Fruit fly (Drosophila melanogaster) whole organism, embryonic: Measurements from ENCODE around the gene Tim17a1.
A peak's percentile ranks its signal among the peaks of the same experiment; 100 is the strongest.

Experiments used
- BtbVII ChIP-seq: fragments of 200-800 bp; sonication (Bioruptor generic); optimal IDR thresholded peaks from 3 replicates; lab custom pipeline; 2017; ENCODE audit warnings: missing biosample characterization, mild to moderate bottlenecking, missing genetic modification characterization
- CG10209 ChIP-seq: fragments of 200-800 bp; sonication (Bioruptor generic); optimal IDR thresholded peaks from 3 replicates; lab custom pipeline; 2017; ENCODE audit warnings: missing biosample characterization, mild to moderate bottlenecking, missing genetic modification characterization, missing genetic modification reagents
- CG10565 ChIP-seq: fragments of 200-800 bp; sonication (Bioruptor generic); optimal IDR thresholded peaks from 3 replicates; lab custom pipeline; 2016; ENCODE audit warnings: missing biosample characterization, mild to moderate bottlenecking, missing genetic modification characterization
- CG12104 ChIP-seq: fragments of 200-800 bp; sonication (Bioruptor generic); optimal IDR thresholded peaks from 3 replicates; lab custom pipeline; 2016; ENCODE audit warnings: missing biosample characterization, missing genetic modification characterization
- CG12299 ChIP-seq: fragments of 200-800 bp; sonication (Bioruptor generic); optimal IDR thresholded peaks from 2 replicates; lab custom pipeline; 2018; ENCODE audit warnings: missing biosample characterization, mild to moderate bottlenecking, missing genetic modification characterization
- CG15479 ChIP-seq: fragments of 200-800 bp; sonication (Bioruptor generic); optimal IDR thresholded peaks from 3 replicates; lab custom pipeline; 2019; ENCODE audit warnings: missing biosample characterization, mild to moderate bottlenecking, missing genetic modification characterization, moderate library complexity
- CG1602 ChIP-seq: fragments of 200-800 bp; sonication (Bioruptor generic); optimal IDR thresholded peaks from 3 replicates; lab custom pipeline; 2016; ENCODE audit warnings: missing biosample characterization, missing genetic modification characterization
- CG17829 ChIP-seq: fragments of 200-800 bp; optimal IDR thresholded peaks from 2 replicates; lab custom pipeline; 2019; ENCODE audit warnings: missing biosample characterization, mild to moderate bottlenecking, missing genetic modification characterization, moderate library complexity
- CG1792 ChIP-seq: fragments of 200-800 bp; sonication (Bioruptor generic); optimal IDR thresholded peaks from 2 replicates; lab custom pipeline; 2016; ENCODE audit warnings: missing biosample characterization, missing genetic modification characterization
- CG30020 ChIP-seq: fragments of 200-800 bp; optimal IDR thresholded peaks from 2 replicates; lab custom pipeline; 2019; ENCODE audit warnings: missing biosample characterization, mild to moderate bottlenecking, missing genetic modification characterization, moderate library complexity
- CG33557 ChIP-seq: fragments of 200-800 bp; sonication (Bioruptor generic); optimal IDR thresholded peaks from 2 replicates; lab custom pipeline; 2019; ENCODE audit warnings: missing biosample characterization, mild to moderate bottlenecking, missing genetic modification characterization, moderate library complexity
- CG5953 ChIP-seq: fragments of 200-800 bp; sonication (Bioruptor generic); IDR thresholded peaks from 2 replicates; pipeline ENCODE4 v1.3.6; 2022; ENCODE audit warnings: missing biosample characterization, missing genetic modification characterization
- CG6683 ChIP-seq: fragments of 200-800 bp; sonication (Bioruptor generic); optimal IDR thresholded peaks from 2 replicates; lab custom pipeline; 2017; ENCODE audit warnings: missing biosample characterization, mild to moderate bottlenecking, missing genetic modification characterization, missing genetic modification reagents
- CG7987 ChIP-seq: fragments of 200-800 bp; sonication (Bioruptor generic); optimal IDR thresholded peaks from 2 replicates; lab custom pipeline; 2018; ENCODE audit warnings: missing biosample characterization, mild to moderate bottlenecking, missing genetic modification characterization, moderate library complexity
- CG8388 ChIP-seq: fragments of 200-800 bp; sonication (Bioruptor generic); optimal IDR thresholded peaks from 2 replicates; lab custom pipeline; 2019; ENCODE audit warnings: missing biosample characterization, mild to moderate bottlenecking, missing genetic modification characterization, moderate library complexity
- CG9215 ChIP-seq: fragments of 200-800 bp; sonication (Bioruptor generic); IDR thresholded peaks from 2 replicates; pipeline ENCODE4 v1.3.6; 2022; ENCODE audit warnings: missing biosample characterization, missing genetic modification characterization
- CG9932 ChIP-seq: fragments of 200-800 bp; sonication (Bioruptor generic); IDR thresholded peaks from 2 replicates; pipeline ENCODE4 v1.3.6; 2022; ENCODE audit warnings: missing biosample characterization, missing genetic modification characterization
- Dad ChIP-seq: fragments of 200-800 bp; sonication (Bioruptor generic); optimal IDR thresholded peaks from 3 replicates; lab custom pipeline; 2016; ENCODE audit warnings: missing biosample characterization, missing genetic modification characterization
- HHEX ChIP-seq: fragments of 200-800 bp; sonication (Bioruptor generic); optimal IDR thresholded peaks from 3 replicates; lab custom pipeline; 2017; ENCODE audit warnings: missing biosample characterization, mild to moderate bottlenecking, missing genetic modification characterization, missing genetic modification reagents
- HLH54F ChIP-seq: fragments of 200-800 bp; sonication (Bioruptor generic); optimal IDR thresholded peaks from 3 replicates; lab custom pipeline; 2016; ENCODE audit warnings: missing biosample characterization, missing genetic modification characterization
- Hmx ChIP-seq: fragments of 200-800 bp; sonication (Bioruptor generic); optimal IDR thresholded peaks from 2 replicates; lab custom pipeline; 2016; ENCODE audit warnings: missing biosample characterization, missing genetic modification characterization
- Hsf ChIP-seq: fragments of 200-800 bp; sonication (Bioruptor generic); optimal IDR thresholded peaks from 3 replicates; lab custom pipeline; 2016; ENCODE audit warnings: missing biosample characterization, missing genetic modification characterization
- MBD-R2 ChIP-seq: fragments of 200-800 bp; sonication (Bioruptor generic); IDR thresholded peaks from 2 replicates; pipeline ENCODE4 v1.3.6; 2022; ENCODE audit warnings: missing biosample characterization, missing genetic modification characterization
- Meics ChIP-seq: fragments of 200-800 bp; sonication (Bioruptor generic); optimal IDR thresholded peaks from 2 replicates; lab custom pipeline; 2017; ENCODE audit warnings: missing biosample characterization, mild to moderate bottlenecking, missing genetic modification characterization
- Myb ChIP-seq: fragments of 200-800 bp; sonication (Bioruptor generic); optimal IDR thresholded peaks from 2 replicates; lab custom pipeline; 2016; ENCODE audit warnings: missing biosample characterization, missing genetic modification characterization
- Stat92E ChIP-seq, 3 experiments: fragments of >200 bp in 2 of 3; fragments of 200-800 bp in 1 of 3; sonication (Bioruptor generic) in 1 of 3; optimal IDR thresholded peaks; 2 replicates each; lab custom pipeline; 2017 to 2019; ENCODE audit warnings: missing biosample characterization in 3 of 3, missing genetic modification characterization in 3 of 3, mild to moderate bottlenecking in 1 of 3, moderate library complexity in 1 of 3
- Taf1 ChIP-seq: fragments of 200-800 bp; sonication (Bioruptor generic); IDR thresholded peaks from 2 replicates; pipeline ENCODE4 v1.3.6; 2022; ENCODE audit warnings: missing biosample characterization, missing genetic modification characterization
- Usf ChIP-seq: fragments of 200-800 bp; sonication (Bioruptor generic); optimal IDR thresholded peaks from 2 replicates; lab custom pipeline; 2017; ENCODE audit warnings: missing genotype, missing biosample characterization, missing genetic modification characterization
- ap ChIP-seq: fragments of 200-800 bp; sonication (Bioruptor generic); IDR thresholded peaks from 2 replicates; pipeline ENCODE4 v1.3.6; 2022; ENCODE audit warnings: missing biosample characterization, missing genetic modification characterization
- bbx ChIP-seq: fragments of 200-800 bp; sonication (Bioruptor generic); IDR thresholded peaks from 2 replicates; pipeline ENCODE4 v1.3.6; 2022; ENCODE audit warnings: missing biosample characterization, missing genetic modification characterization; ENCODE audit not compliant: partially characterized antibody
- bowl ChIP-seq: fragments of 200-800 bp; sonication (Bioruptor generic); IDR thresholded peaks from 2 replicates; pipeline ENCODE4 v1.3.6; 2022; ENCODE audit warnings: missing biosample characterization, missing genetic modification characterization
- cad ChIP-seq: fragments of >200 bp; optimal IDR thresholded peaks from 2 replicates; lab custom pipeline; 2017; ENCODE audit warnings: missing biosample characterization, missing genetic modification characterization
- corto ChIP-seq: fragments of 200-800 bp; sonication (Bioruptor generic); optimal IDR thresholded peaks from 2 replicates; lab custom pipeline; 2016; ENCODE audit warnings: missing biosample characterization, mild to moderate bottlenecking, missing genetic modification characterization, moderate library complexity
- danr ChIP-seq: fragments of 200-800 bp; sonication (Bioruptor generic); IDR thresholded peaks from 2 replicates; pipeline ENCODE4 v1.3.6; 2022; ENCODE audit warnings: missing biosample characterization, missing genetic modification characterization
- dysf ChIP-seq: fragments of 200-800 bp; sonication (Bioruptor generic); IDR thresholded peaks from 3 replicates; pipeline ENCODE4 v1.3.6; 2022; ENCODE audit warnings: missing biosample characterization, missing genetic modification characterization
- fd3F ChIP-seq: fragments of 200-800 bp; sonication (Bioruptor generic); optimal IDR thresholded peaks from 2 replicates; lab custom pipeline; 2018; ENCODE audit warnings: missing biosample characterization, mild to moderate bottlenecking, missing genetic modification characterization, moderate library complexity
- hth ChIP-seq: fragments of >200 bp; optimal IDR thresholded peaks from 2 replicates; lab custom pipeline; 2017; ENCODE audit warnings: inconsistent platforms
- knrl ChIP-seq: fragments of 200-800 bp; sonication (Bioruptor generic); IDR thresholded peaks from 3 replicates; pipeline ENCODE4 v1.3.6; 2022; ENCODE audit warnings: missing biosample characterization, missing genetic modification characterization; ENCODE audit not compliant: partially characterized antibody
- lmd ChIP-seq: fragments of 200-800 bp; sonication (Bioruptor generic); IDR thresholded peaks from 2 replicates; pipeline ENCODE4 v1.3.6; 2022; ENCODE audit warnings: missing biosample characterization, missing genetic modification characterization
- maf-S ChIP-seq: fragments of 200-800 bp; sonication (Bioruptor generic); optimal IDR thresholded peaks from 2 replicates; lab custom pipeline; 2016; ENCODE audit warnings: missing biosample characterization, missing genetic modification characterization
- mld ChIP-seq: fragments of 200-800 bp; sonication (Bioruptor generic); IDR thresholded peaks from 3 replicates; pipeline ENCODE4 v1.3.6; 2022; ENCODE audit warnings: missing biosample characterization, missing genetic modification characterization; ENCODE audit not compliant: partially characterized antibody
- nmo ChIP-seq: fragments of 200-800 bp; sonication (Bioruptor generic); optimal IDR thresholded peaks from 2 replicates; lab custom pipeline; 2018; ENCODE audit warnings: missing biosample characterization, mild to moderate bottlenecking, missing genetic modification characterization, moderate library complexity
- oc ChIP-seq: fragments of 200-800 bp; sonication (Bioruptor generic); optimal IDR thresholded peaks from 2 replicates; lab custom pipeline; 2018; ENCODE audit warnings: missing biosample characterization, mild to moderate bottlenecking, missing genetic modification characterization, moderate library complexity
- sna ChIP-seq: fragments of 200-800 bp; sonication (Bioruptor generic); IDR thresholded peaks from 2 replicates; pipeline ENCODE4 v1.3.6; 2022; ENCODE audit warnings: missing biosample characterization, missing genetic modification characterization; ENCODE audit not compliant: partially characterized antibody
- stc ChIP-seq: fragments of 200-800 bp; sonication (Bioruptor generic); IDR thresholded peaks from 2 replicates; pipeline ENCODE4 v1.3.6; 2022; ENCODE audit warnings: missing biosample characterization, missing genetic modification characterization
- tap ChIP-seq: fragments of 200-800 bp; optimal IDR thresholded peaks from 3 replicates; lab custom pipeline; 2019; ENCODE audit warnings: missing biosample characterization, mild to moderate bottlenecking, missing genetic modification characterization, moderate library complexity
- tgo ChIP-seq: fragments of 200-800 bp; sonication (Bioruptor generic); IDR thresholded peaks from 3 replicates; pipeline ENCODE4 v1.3.6; 2022; ENCODE audit warnings: missing biosample characterization, missing genetic modification characterization
- trh ChIP-seq: fragments of 200-800 bp; sonication (Bioruptor generic); optimal IDR thresholded peaks from 2 replicates; lab custom pipeline; 2016; ENCODE audit warnings: missing biosample characterization, missing genetic modification characterization
- ttk ChIP-seq: fragments of 200-800 bp; sonication (Bioruptor generic); IDR thresholded peaks from 2 replicates; pipeline ENCODE4 v2.1.2; 2022; ENCODE audit warnings: missing biosample characterization, missing genetic modification characterization
- tup ChIP-seq: fragments of 200-800 bp; sonication (Bioruptor generic); optimal IDR thresholded peaks from 2 replicates; lab custom pipeline; 2016; ENCODE audit warnings: missing biosample characterization, mild to moderate bottlenecking, missing genetic modification characterization, moderate library complexity
- wdn ChIP-seq: fragments of 200-800 bp; sonication (Bioruptor generic); IDR thresholded peaks from 2 replicates; pipeline ENCODE4 v1.3.6; 2022; ENCODE audit warnings: missing biosample characterization, missing genetic modification characterization
- zf30C ChIP-seq: fragments of 200-800 bp; sonication (Bioruptor generic); optimal IDR thresholded peaks from 3 replicates; lab custom pipeline; 2018; ENCODE audit warnings: missing biosample characterization, mild to moderate bottlenecking, missing genetic modification characterization

Gene Tim17a1

DNA sequence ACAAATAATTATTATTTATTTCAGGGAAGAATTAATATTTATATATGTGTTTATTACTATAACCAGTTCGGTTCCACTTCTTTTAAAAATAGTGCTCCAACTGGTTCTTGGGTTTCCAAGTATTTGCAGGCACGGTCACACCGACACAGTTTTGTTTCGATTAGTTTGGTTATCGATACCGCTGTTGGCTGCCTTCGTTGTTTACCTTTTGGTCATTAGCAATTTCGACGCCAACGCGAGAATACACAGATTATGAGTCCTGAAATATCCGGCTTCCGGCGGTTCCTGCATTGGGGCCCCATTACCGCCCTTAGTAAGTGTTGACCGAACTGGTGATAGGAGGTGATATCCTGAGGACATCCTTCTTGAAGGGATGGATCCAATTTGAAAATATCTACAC, 43.7 kb upstream of the Tim17a1 start, which contains the start of gene CG5196 (continued):
- TF ChIP-seq CG1602 (GFP tag; lab: Kevin White, UChicago), result no peak
- peak; percentile 31 for TF ChIP-seq nmo (GFP tag; lab: Kevin White, UChicago)
- no peak for TF ChIP-seq BtbVII (GFP tag; lab: Kevin White, UChicago)
- no peak for TF ChIP-seq corto (GFP tag; lab: Kevin White, UChicago)
- no peak for TF ChIP-seq HHEX (GFP tag; lab: Kevin White, UChicago)
- TF ChIP-seq CG12299 (tag; lab: Kevin White, UChicago), result peak; percentile 24
- TF ChIP-seq Stat92E (GFP tag; optimal IDR thresholded peaks at IDR 0.05; lab: Kevin White, UChicago), result peak in 1 of 3 experiments; percentile 44
- no peak for TF ChIP-seq tup (GFP tag; lab: Kevin White, UChicago)
- TF ChIP-seq cad, result no peak
- TF ChIP-seq CG9215 (GFP tag; lab: Robert Waterston, UW), result no peak
- no peak for TF ChIP-seq tap
- no peak for TF ChIP-seq bowl (GFP tag; lab: Robert Waterston, UW)
- peak; percentile 95 for TF ChIP-seq MBD-R2 (GFP tag; lab: Robert Waterston, UW)
- TF ChIP-seq CG6683 (GFP tag; lab: Kevin White, UChicago), result no peak
- TF ChIP-seq fd3F (GFP tag; lab: Kevin White, UChicago), result no peak
- no peak for TF ChIP-seq dysf (GFP tag; lab: Robert Waterston, UW)
- TF ChIP-seq CG33557 (GFP tag; lab: Kevin White, UChicago), result no peak
- no peak for TF ChIP-seq tgo (GFP tag; lab: Robert Waterston, UW)
- peak; percentile 66 for TF ChIP-seq knrl (GFP tag; lab: Robert Waterston, UW)
- TF ChIP-seq CG10565 (GFP tag; lab: Kevin White, UChicago), result no peak
- TF ChIP-seq danr (GFP tag; lab: Robert Waterston, UW), result no peak
- no peak for TF ChIP-seq Hsf (GFP tag; lab: Kevin White, UChicago)
- no peak for TF ChIP-seq trh (GFP tag; lab: Kevin White, UChicago)
- peak; percentile 61 for TF ChIP-seq CG30020
- no peak for TF ChIP-seq CG8388 (GFP tag; lab: Kevin White, UChicago)
- peak; percentile 15 for TF ChIP-seq Myb (GFP tag; lab: Kevin White, UChicago)
- no peak for TF ChIP-seq ttk (GFP tag; lab: Robert Waterston, UW)
- TF ChIP-seq CG9932 (GFP tag; lab: Robert Waterston, UW), result no peak
- no peak for TF ChIP-seq oc (tag; lab: Kevin White, UChicago)
- TF ChIP-seq bbx (GFP tag; lab: Robert Waterston, UW), result peak; percentile 77
- no peak for TF ChIP-seq zf30C
- no peak for TF ChIP-seq hth (lab: Kevin White, UChicago)
- TF ChIP-seq Hmx (GFP tag; lab: Kevin White, UChicago), result no peak
- TF ChIP-seq ap, result no peak
- TF ChIP-seq HLH54F, result no peak
- no peak for TF ChIP-seq lmd (GFP tag; lab: Robert Waterston, UW)
- TF ChIP-seq maf-S (GFP tag; lab: Kevin White, UChicago), result no peak
- no peak for TF ChIP-seq CG15479 (GFP tag; lab: Kevin White, UChicago)
- TF ChIP-seq sna (GFP tag; lab: Robert Waterston, UW), result peak; percentile 60
- peak; percentile 36 for TF ChIP-seq CG17829 (tag; lab: Kevin White, UChicago)
- no peak for TF ChIP-seq Dad (GFP tag; lab: Kevin White, UChicago)
- no peak for TF ChIP-seq CG5953 (GFP tag; lab: Robert Waterston, UW)
- no peak for TF ChIP-seq CG1792 (GFP tag; lab: Kevin White, UChicago)
- no peak for TF ChIP-seq Taf1 (GFP tag; lab: Robert Waterston, UW)
- peak; percentile 25 for TF ChIP-seq CG7987 (GFP tag; lab: Kevin White, UChicago)
- TF ChIP-seq mld, result peak; percentile 58; the same call in 2 of the 3 replicates
- no peak for TF ChIP-seq Usf
- TF ChIP-seq wdn (GFP tag; lab: Robert Waterston, UW), result no peak
- no peak for TF ChIP-seq CG12104 (GFP tag; lab: Kevin White, UChicago)
- no peak for TF ChIP-seq Meics (GFP tag; lab: Kevin White, UChicago)
- no peak for TF ChIP-seq CG10209 (GFP tag; lab: Kevin White, UChicago)
- 0 out of 2 replicates have a peak, but pooled peaks have one; percentile 25 for TF ChIP-seq stc (GFP tag; lab: Robert Waterston, UW)
